Worm (Caenorhabditis elegans): ENCODE data around the gene acly-2.

DNA sequence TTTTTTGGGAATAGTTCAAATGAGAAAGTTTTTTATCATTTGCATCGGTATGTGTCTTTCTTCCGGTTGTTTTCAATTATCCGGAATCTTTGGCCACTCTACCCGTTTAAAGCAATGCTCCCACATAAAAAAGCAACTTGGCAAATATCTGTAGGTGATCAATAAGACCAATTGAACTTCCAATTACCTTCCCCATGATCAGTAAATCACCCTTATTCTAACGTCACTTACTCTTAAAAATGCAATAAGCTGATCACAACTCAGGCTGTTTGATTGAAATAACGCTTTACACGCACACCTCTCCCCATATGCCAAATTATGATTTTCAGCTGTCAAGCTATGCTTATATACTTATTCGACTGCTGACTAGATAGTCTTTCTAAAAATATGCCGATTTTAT is 20.6 kb upstream of the acly-2 start, which contains the start of gene C34B4.5:
- TF ChIP-seq pax-3 (tag; optimal IDR thresholded peaks at IDR 0.05) (no peak), nhr-77 (tag; optimal IDR thresholded peaks at IDR 0.05) (no peak), zag-1 (tag; optimal IDR thresholded peaks at IDR 0.05) (no peak), lin-15B (tag; optimal IDR thresholded peaks at IDR 0.05) (no peak), ces-1 (GFP tag; optimal IDR thresholded peaks at IDR 0.05) (no peak)
